Fruit fly (Drosophila melanogaster) whole organism, embryonic: ENCODE results near the gene Art4.

ENCODE experiments used
- Adf1 ChIP-seq: fragments of 200-800 bp; sonication (Bioruptor generic); IDR thresholded peaks from 2 replicates; pipeline ENCODE4 v1.3.6; 2022; ENCODE audit warnings: missing biosample characterization, missing genetic modification characterization
- Asciz ChIP-seq: fragments of 200-800 bp; sonication (Bioruptor generic); optimal IDR thresholded peaks from 2 replicates; lab custom pipeline; 2017; ENCODE audit warnings: missing biosample characterization, mild to moderate bottlenecking, missing genetic modification characterization, missing genetic modification reagents
- Bdp1 ChIP-seq: fragments of 200-800 bp; sonication (Bioruptor generic); optimal IDR thresholded peaks from 3 replicates; lab custom pipeline; 2016; ENCODE audit warnings: missing biosample characterization, missing genetic modification characterization
- Blimp-1 ChIP-seq: fragments of 200-800 bp; sonication (Bioruptor generic); optimal IDR thresholded peaks from 3 replicates; lab custom pipeline; 2018; ENCODE audit warnings: missing biosample characterization, missing genetic modification characterization, mild to moderate bottlenecking, moderate library complexity, missing genetic modification reagents
- CG1024 ChIP-seq: fragments of 200-800 bp; sonication (Bioruptor generic); IDR thresholded peaks from 2 replicates; pipeline ENCODE4 v1.3.6; 2022; ENCODE audit warnings: missing biosample characterization, missing genetic modification characterization
- CG10959 ChIP-seq: fragments of 200-800 bp; sonication (Bioruptor generic); IDR thresholded peaks from 2 replicates; pipeline ENCODE4 v1.3.6; 2022; ENCODE audit warnings: missing biosample characterization, missing genetic modification characterization
- CG12155 ChIP-seq: fragments of 200-800 bp; sonication (Bioruptor generic); optimal IDR thresholded peaks from 3 replicates; lab custom pipeline; 2016; ENCODE audit warnings: missing biosample characterization, missing genetic modification characterization
- CG1233 ChIP-seq: fragments of 200-800 bp; sonication (Bioruptor generic); optimal IDR thresholded peaks from 4 replicates; lab custom pipeline; 2018; ENCODE audit warnings: missing biosample characterization, mild to moderate bottlenecking, missing genetic modification characterization
- CG14014 ChIP-seq: fragments of 200-800 bp; sonication (Bioruptor generic); IDR thresholded peaks from 2 replicates; pipeline ENCODE4 v1.3.6; 2022; ENCODE audit warnings: missing biosample characterization, missing genetic modification characterization
- CG14860 ChIP-seq: fragments of 200-800 bp; sonication (Bioruptor generic); IDR thresholded peaks from 3 replicates; pipeline ENCODE4 v1.3.6; 2022; ENCODE audit warnings: missing biosample characterization, missing genetic modification characterization; ENCODE audit not compliant: partially characterized antibody
- CG1792 ChIP-seq: fragments of 200-800 bp; sonication (Bioruptor generic); optimal IDR thresholded peaks from 2 replicates; lab custom pipeline; 2016; ENCODE audit warnings: missing biosample characterization, missing genetic modification characterization
- CG2889 ChIP-seq: fragments of 200-800 bp; sonication (Bioruptor generic); IDR thresholded peaks from 3 replicates; pipeline ENCODE4 v1.3.6; 2022; ENCODE audit warnings: missing biosample characterization, missing genetic modification characterization
- CG30403 ChIP-seq: fragments of 200-800 bp; sonication (Bioruptor generic); optimal IDR thresholded peaks from 3 replicates; lab custom pipeline; 2016; ENCODE audit warnings: missing biosample characterization, missing genetic modification characterization
- CG31388 ChIP-seq: fragments of 200-800 bp; sonication (Bioruptor generic); optimal IDR thresholded peaks from 2 replicates; lab custom pipeline; 2016; ENCODE audit warnings: missing biosample characterization, missing genetic modification characterization
- CG32767 ChIP-seq: fragments of 200-800 bp; sonication (Bioruptor generic); IDR thresholded peaks from 2 replicates; pipeline ENCODE4 v1.3.6; 2022; ENCODE audit warnings: missing biosample characterization, missing genetic modification characterization
- CG34224 ChIP-seq: fragments of 200-800 bp; sonication (Bioruptor generic); IDR thresholded peaks from 3 replicates; pipeline ENCODE4 v1.3.6; 2022; ENCODE audit warnings: missing biosample characterization, missing genetic modification characterization; ENCODE audit not compliant: partially characterized antibody
- CG34376 ChIP-seq: fragments of 200-800 bp; sonication (Bioruptor generic); optimal IDR thresholded peaks from 2 replicates; lab custom pipeline; 2018; ENCODE audit warnings: missing biosample characterization, mild to moderate bottlenecking, missing genetic modification characterization
- CG7987 ChIP-seq: fragments of 200-800 bp; sonication (Bioruptor generic); optimal IDR thresholded peaks from 2 replicates; lab custom pipeline; 2018; ENCODE audit warnings: missing biosample characterization, mild to moderate bottlenecking, missing genetic modification characterization, moderate library complexity
- CG8388 ChIP-seq: fragments of 200-800 bp; sonication (Bioruptor generic); optimal IDR thresholded peaks from 2 replicates; lab custom pipeline; 2019; ENCODE audit warnings: missing biosample characterization, mild to moderate bottlenecking, missing genetic modification characterization, moderate library complexity
- CG8765 ChIP-seq: fragments of 200-800 bp; sonication (Bioruptor generic); IDR thresholded peaks from 2 replicates; pipeline ENCODE4 v1.3.6; 2022; ENCODE audit warnings: missing biosample characterization, missing genetic modification characterization
- CG9797 ChIP-seq: fragments of 200-800 bp; sonication (Bioruptor generic); optimal IDR thresholded peaks from 3 replicates; lab custom pipeline; 2018; ENCODE audit warnings: missing biosample characterization, mild to moderate bottlenecking, missing genetic modification characterization
- CG9932 ChIP-seq: fragments of 200-800 bp; sonication (Bioruptor generic); IDR thresholded peaks from 2 replicates; pipeline ENCODE4 v1.3.6; 2022; ENCODE audit warnings: missing biosample characterization, missing genetic modification characterization
- Doc2 ChIP-seq: fragments of 200-800 bp; sonication (Bioruptor generic); IDR thresholded peaks from 2 replicates; pipeline ENCODE4 v1.3.6; 2022; ENCODE audit warnings: missing biosample characterization, missing genetic modification characterization
- Dp ChIP-seq: fragments of 200-800 bp; sonication (Bioruptor generic); optimal IDR thresholded peaks from 2 replicates; lab custom pipeline; 2018; ENCODE audit warnings: missing biosample characterization, mild to moderate bottlenecking, missing genetic modification characterization, moderate library complexity
- HmgZ ChIP-seq: fragments of 200-800 bp; sonication (Bioruptor generic); optimal IDR thresholded peaks from 2 replicates; lab custom pipeline; 2018; ENCODE audit warnings: missing biosample characterization, mild to moderate bottlenecking, missing genetic modification characterization
- Jarid2 ChIP-seq: fragments of 200-800 bp; sonication (Bioruptor generic); optimal IDR thresholded peaks from 3 replicates; lab custom pipeline; 2017; ENCODE audit warnings: mild to moderate bottlenecking, missing biosample characterization, missing genetic modification reagents, missing genetic modification characterization
- Mrtf ChIP-seq: fragments of 200-800 bp; sonication (Bioruptor generic); IDR thresholded peaks from 3 replicates; pipeline ENCODE4 v1.3.6; 2022; ENCODE audit warnings: missing biosample characterization, missing genetic modification characterization
- Oaz ChIP-seq: fragments of 200-800 bp; sonication (Bioruptor generic); IDR thresholded peaks from 2 replicates; pipeline ENCODE4 v1.3.6; 2022; ENCODE audit warnings: missing biosample characterization, missing genetic modification characterization
- Oli ChIP-seq: fragments of 200-800 bp; sonication (Bioruptor generic); optimal IDR thresholded peaks from 2 replicates; lab custom pipeline; 2018; ENCODE audit warnings: missing biosample characterization, mild to moderate bottlenecking, missing genetic modification characterization, moderate library complexity
- Rx ChIP-seq: fragments of 200-800 bp; sonication (Bioruptor generic); IDR thresholded peaks from 2 replicates; pipeline ENCODE4 v1.3.6; 2022; ENCODE audit warnings: missing biosample characterization, missing genetic modification characterization
- abd-A ChIP-seq: fragments of 200-800 bp; sonication (Bioruptor generic); optimal IDR thresholded peaks from 3 replicates; lab custom pipeline; 2019; ENCODE audit warnings: missing biosample characterization, mild to moderate bottlenecking, missing genetic modification characterization, moderate library complexity
- ash1 ChIP-seq: fragments of 200-800 bp; sonication (Bioruptor generic); optimal IDR thresholded peaks from 2 replicates; lab custom pipeline; 2018; ENCODE audit warnings: missing biosample characterization, mild to moderate bottlenecking, missing genetic modification characterization
- ci ChIP-seq: fragments of 200-800 bp; sonication (Bioruptor generic); IDR thresholded peaks from 3 replicates; pipeline ENCODE4 v1.3.6; 2022; ENCODE audit warnings: missing biosample characterization, missing genetic modification characterization
- dati ChIP-seq: fragments of 200-800 bp; sonication (Bioruptor generic); IDR thresholded peaks from 2 replicates; pipeline ENCODE4 v1.3.6; 2022; ENCODE audit warnings: missing biosample characterization, missing genetic modification characterization
- dm ChIP-seq: fragments of 200-800 bp; sonication (Bioruptor generic); optimal IDR thresholded peaks from 3 replicates; lab custom pipeline; 2016; ENCODE audit warnings: missing biosample characterization, missing genetic modification characterization
- fd3F ChIP-seq: fragments of 200-800 bp; sonication (Bioruptor generic); optimal IDR thresholded peaks from 2 replicates; lab custom pipeline; 2018; ENCODE audit warnings: missing biosample characterization, mild to moderate bottlenecking, missing genetic modification characterization, moderate library complexity
- ham ChIP-seq: fragments of 200-800 bp; sonication (Bioruptor generic); IDR thresholded peaks from 2 replicates; pipeline ENCODE4 v1.3.6; 2022; ENCODE audit warnings: missing biosample characterization, missing genetic modification characterization
- kay ChIP-seq: fragments of 200-800 bp; sonication (Bioruptor generic); optimal IDR thresholded peaks from 2 replicates; lab custom pipeline; 2016; ENCODE audit warnings: missing biosample characterization, missing genetic modification characterization
- org-1 ChIP-seq: fragments of 200-800 bp; sonication (Bioruptor generic); optimal IDR thresholded peaks from 2 replicates; lab custom pipeline; 2017; ENCODE audit warnings: missing biosample characterization, missing genetic modification characterization
- pnt ChIP-seq: fragments of 200-800 bp; sonication (Bioruptor generic); optimal IDR thresholded peaks from 3 replicates; lab custom pipeline; 2016; ENCODE audit warnings: missing biosample characterization, missing genetic modification characterization
- scrt ChIP-seq: fragments of 200-800 bp; sonication (Bioruptor generic); optimal IDR thresholded peaks from 2 replicates; lab custom pipeline; 2018; ENCODE audit warnings: missing biosample characterization, mild to moderate bottlenecking, missing genetic modification characterization, moderate library complexity
- sisA ChIP-seq: fragments of 200-800 bp; sonication (Bioruptor generic); IDR thresholded peaks from 2 replicates; pipeline ENCODE4 v1.3.6; 2022; ENCODE audit warnings: missing biosample characterization, missing genetic modification characterization
- slou ChIP-seq: fragments of 200-800 bp; sonication (Bioruptor generic); optimal IDR thresholded peaks from 3 replicates; lab custom pipeline; 2016; ENCODE audit warnings: missing biosample characterization, missing genetic modification characterization
- sr ChIP-seq: fragments of 200-800 bp; sonication (Bioruptor generic); IDR thresholded peaks from 3 replicates; pipeline ENCODE4 v1.3.6; 2022; ENCODE audit warnings: missing biosample characterization, missing genetic modification characterization
- ssp ChIP-seq: fragments of 200-800 bp; sonication (Bioruptor generic); IDR thresholded peaks from 2 replicates; pipeline ENCODE4 v1.3.6; 2022; ENCODE audit warnings: missing biosample characterization, missing genetic modification characterization
- toy ChIP-seq: fragments of 200-800 bp; sonication (Bioruptor generic); IDR thresholded peaks from 2 replicates; pipeline ENCODE4 v1.3.6; 2022; ENCODE audit warnings: missing biosample characterization, missing genetic modification characterization
- tup ChIP-seq: fragments of 200-800 bp; sonication (Bioruptor generic); optimal IDR thresholded peaks from 2 replicates; lab custom pipeline; 2016; ENCODE audit warnings: missing biosample characterization, mild to moderate bottlenecking, missing genetic modification characterization, moderate library complexity
- vnd ChIP-seq: fragments of 200-800 bp; sonication (Bioruptor generic); IDR thresholded peaks from 3 replicates; pipeline ENCODE4 v1.3.6; 2022; ENCODE audit warnings: missing biosample characterization, missing genetic modification characterization; ENCODE audit not compliant: partially characterized antibody
- wor ChIP-seq: fragments of 200-800 bp; sonication (Bioruptor generic); IDR thresholded peaks from 2 replicates; pipeline ENCODE4 v1.3.6; 2022; ENCODE audit warnings: missing biosample characterization, missing genetic modification characterization
- zf30C ChIP-seq: fragments of 200-800 bp; sonication (Bioruptor generic); optimal IDR thresholded peaks from 3 replicates; lab custom pipeline; 2018; ENCODE audit warnings: missing biosample characterization, mild to moderate bottlenecking, missing genetic modification characterization

Art4 gene

DNA sequence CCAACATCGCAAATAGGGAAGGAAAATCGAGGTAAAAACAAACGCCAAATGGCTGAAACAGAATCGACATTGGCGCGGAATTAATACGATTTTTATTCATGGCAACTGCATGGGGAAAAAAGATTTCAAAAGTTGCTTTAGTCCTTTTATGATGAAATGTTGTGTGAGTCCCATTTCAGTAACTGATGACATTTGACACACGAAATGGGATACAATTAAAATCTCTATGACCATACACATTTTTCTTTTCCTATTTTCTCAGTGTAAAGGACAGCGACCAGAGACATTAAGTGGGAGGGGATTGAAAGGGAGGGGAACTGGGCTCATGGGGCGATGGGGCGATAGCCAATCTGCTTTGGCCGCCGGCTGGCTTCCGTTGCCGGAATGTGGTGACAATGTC is 47.4 kb downstream of the Art4 start (continued):
- no peak for TF ChIP-seq CG7987 (GFP tag; lab: Kevin White, UChicago)
- TF ChIP-seq Mrtf (GFP tag; lab: Robert Waterston, UW), result no peak
- TF ChIP-seq CG30403, result no peak
- peak; percentile 21 for TF ChIP-seq fd3F (GFP tag; lab: Kevin White, UChicago)
- peak; percentile 68 for TF ChIP-seq CG14014 (GFP tag; lab: Robert Waterston, UW)
- peak; percentile 53 for TF ChIP-seq sisA (GFP tag; lab: Robert Waterston, UW)
- TF ChIP-seq org-1 (GFP tag; lab: Kevin White, UChicago), result no peak
- peak; percentile 15 for TF ChIP-seq HmgZ (tag; lab: Kevin White, UChicago)
- peak; percentile 24 for TF ChIP-seq Blimp-1 (GFP tag; lab: Kevin White, UChicago)
- peak; percentile 11 for TF ChIP-seq Oli (tag; lab: Kevin White, UChicago)
- TF ChIP-seq CG10959 (GFP tag; lab: Robert Waterston, UW), result 0 out of 2 replicates have a peak, but pooled peaks have one; percentile 21
- 0 out of 2 replicates have a peak, but pooled peaks have one; percentile 13 for TF ChIP-seq Oaz
- TF ChIP-seq Jarid2, result no peak
- no peak for TF ChIP-seq dati (GFP tag; lab: Robert Waterston, UW)
- no peak for TF ChIP-seq slou
- TF ChIP-seq CG14860, result no peak
- TF ChIP-seq CG34224 (GFP tag; lab: Robert Waterston, UW), result no peak
- no peak for TF ChIP-seq zf30C (GFP tag; lab: Kevin White, UChicago)
- TF ChIP-seq wor (GFP tag; lab: Robert Waterston, UW), result no peak
- no peak for TF ChIP-seq CG34376 (GFP tag; lab: Kevin White, UChicago)
- TF ChIP-seq Doc2 (GFP tag; lab: Robert Waterston, UW), result no peak
- no peak for TF ChIP-seq CG8388 (GFP tag; lab: Kevin White, UChicago)
- no peak for TF ChIP-seq CG9797 (GFP tag; lab: Kevin White, UChicago)
- no peak for TF ChIP-seq dm
- TF ChIP-seq ham (GFP tag; lab: Robert Waterston, UW), result no peak
- no peak for TF ChIP-seq CG8765
- no peak for TF ChIP-seq CG12155
- TF ChIP-seq CG32767 (GFP tag; lab: Robert Waterston, UW), result no peak
- no peak for TF ChIP-seq ssp (GFP tag; lab: Robert Waterston, UW)
- TF ChIP-seq ash1 (GFP tag; lab: Kevin White, UChicago), result no peak
- TF ChIP-seq abd-A, result peak; percentile 17
- TF ChIP-seq tup, result no peak
- TF ChIP-seq CG9932 (GFP tag; lab: Robert Waterston, UW), result peak; percentile 47; the same call in 1 of the 2 replicates
- TF ChIP-seq CG31388, result no peak
- peak; percentile 14 for TF ChIP-seq scrt (GFP tag; lab: Kevin White, UChicago)
- TF ChIP-seq toy (GFP tag; lab: Robert Waterston, UW), result no peak
- no peak for TF ChIP-seq CG1792
- TF ChIP-seq Rx (GFP tag; lab: Robert Waterston, UW), result no peak
- no peak for TF ChIP-seq CG1024 (GFP tag; lab: Robert Waterston, UW)
- TF ChIP-seq Asciz, result no peak
- no peak for TF ChIP-seq Dp (GFP tag; lab: Kevin White, UChicago)
- TF ChIP-seq pnt, result no peak
- peak; percentile 54; the same call in 1 of the 3 replicates for TF ChIP-seq ci (GFP tag; lab: Robert Waterston, UW)
- TF ChIP-seq CG2889, result peak; percentile 55; the same call in 1 of the 3 replicates
- TF ChIP-seq vnd (GFP tag; lab: Robert Waterston, UW), result no peak
- no peak for TF ChIP-seq kay
- no peak for TF ChIP-seq Bdp1
- no peak; the same call in 1 of the 2 replicates for TF ChIP-seq Adf1 (GFP tag; lab: Robert Waterston, UW)
- no peak for TF ChIP-seq CG1233 (GFP tag; lab: Kevin White, UChicago)
- no peak for TF ChIP-seq sr
- TF ChIP-seq, all 482 proteins: peak for 106
